Fruit fly (Drosophila melanogaster) whole organism, embryonic: ENCODE results near the gene cype.

Experiments
- Blimp-1 ChIP-seq: fragments of 200-800 bp; sonication (Bioruptor generic); optimal IDR thresholded peaks from 3 replicates; lab custom pipeline; 2018; ENCODE audit warnings: missing biosample characterization, missing genetic modification characterization, mild to moderate bottlenecking, moderate library complexity, missing genetic modification reagents
- CG1024 ChIP-seq: fragments of 200-800 bp; sonication (Bioruptor generic); IDR thresholded peaks from 2 replicates; pipeline ENCODE4 v1.3.6; 2022; ENCODE audit warnings: missing biosample characterization, missing genetic modification characterization
- CG10979 ChIP-seq: fragments of 200-800 bp; sonication (Bioruptor generic); optimal IDR thresholded peaks from 2 replicates; lab custom pipeline; 2018; ENCODE audit warnings: missing biosample characterization, mild to moderate bottlenecking, missing genetic modification characterization, moderate library complexity
- CG11085 ChIP-seq: fragments of 200-800 bp; sonication (Bioruptor generic); IDR thresholded peaks from 2 replicates; pipeline ENCODE4 v1.3.6; 2022; ENCODE audit warnings: missing biosample characterization, missing genetic modification characterization
- CG11504 ChIP-seq: fragments of 200-800 bp; sonication (Bioruptor generic); optimal IDR thresholded peaks from 3 replicates; lab custom pipeline; 2019; ENCODE audit warnings: missing biosample characterization, mild to moderate bottlenecking, missing genetic modification characterization, moderate library complexity
- CG12391 ChIP-seq: fragments of 200-800 bp; sonication (Bioruptor generic); optimal IDR thresholded peaks from 3 replicates; lab custom pipeline; 2018; ENCODE audit warnings: missing biosample characterization, mild to moderate bottlenecking, missing genetic modification characterization, moderate library complexity
- CG14667 ChIP-seq: fragments of 200-800 bp; sonication (Bioruptor generic); IDR thresholded peaks from 2 replicates; pipeline ENCODE4 v1.3.6; 2022; ENCODE audit warnings: missing biosample characterization, missing genetic modification characterization
- CG14710 ChIP-seq: fragments of 200-800 bp; sonication (Bioruptor generic); optimal IDR thresholded peaks from 3 replicates; lab custom pipeline; 2019; ENCODE audit warnings: missing biosample characterization, mild to moderate bottlenecking, missing genetic modification characterization, moderate library complexity
- CG17361 ChIP-seq: fragments of 200-800 bp; sonication (Bioruptor generic); IDR thresholded peaks from 3 replicates; pipeline ENCODE4 v1.3.6; 2022; ENCODE audit warnings: missing biosample characterization, missing genetic modification characterization
- CG17829 ChIP-seq: fragments of 200-800 bp; optimal IDR thresholded peaks from 2 replicates; lab custom pipeline; 2019; ENCODE audit warnings: missing biosample characterization, mild to moderate bottlenecking, missing genetic modification characterization, moderate library complexity
- CG18262 ChIP-seq: fragments of 200-800 bp; optimal IDR thresholded peaks from 3 replicates; lab custom pipeline; 2019; ENCODE audit warnings: missing biosample characterization, mild to moderate bottlenecking, missing genetic modification characterization, moderate library complexity
- CG2712 ChIP-seq: fragments of 200-800 bp; optimal IDR thresholded peaks from 3 replicates; lab custom pipeline; 2019; ENCODE audit warnings: missing biosample characterization, mild to moderate bottlenecking, missing genetic modification characterization, moderate library complexity
- CG32532 ChIP-seq: fragments of 200-800 bp; sonication (Bioruptor generic); IDR thresholded peaks from 2 replicates; pipeline ENCODE4 v1.3.6; 2022; ENCODE audit warnings: missing biosample characterization, missing genetic modification characterization
- CG33557 ChIP-seq: fragments of 200-800 bp; sonication (Bioruptor generic); optimal IDR thresholded peaks from 2 replicates; lab custom pipeline; 2019; ENCODE audit warnings: missing biosample characterization, mild to moderate bottlenecking, missing genetic modification characterization, moderate library complexity
- CG34422 ChIP-seq: fragments of 200-800 bp; sonication (Bioruptor generic); IDR thresholded peaks from 3 replicates; pipeline ENCODE4 v1.3.6; 2022; ENCODE audit warnings: missing biosample characterization, missing genetic modification characterization
- CG4424 ChIP-seq: fragments of 200-800 bp; sonication (Bioruptor generic); optimal IDR thresholded peaks from 3 replicates; lab custom pipeline; 2016; ENCODE audit warnings: missing biosample characterization, missing genetic modification characterization
- CG7372 ChIP-seq: fragments of 200-800 bp; sonication (Bioruptor generic); IDR thresholded peaks from 2 replicates; pipeline ENCODE4 v1.3.6; 2022; ENCODE audit warnings: missing biosample characterization, missing genetic modification characterization
- CG7963 ChIP-seq: fragments of 200-800 bp; sonication (Bioruptor generic); IDR thresholded peaks from 3 replicates; pipeline ENCODE4 v1.3.6; 2022; ENCODE audit warnings: missing biosample characterization, missing genetic modification characterization; ENCODE audit not compliant: partially characterized antibody
- CG9609 ChIP-seq: fragments of 200-800 bp; sonication (Bioruptor generic); optimal IDR thresholded peaks from 3 replicates; lab custom pipeline; 2016; ENCODE audit warnings: missing biosample characterization, missing genetic modification characterization
- CTCF ChIP-seq: fragments of 200-800 bp; sonication (Bioruptor generic); optimal IDR thresholded peaks from 2 replicates; lab custom pipeline; 2017; ENCODE audit warnings: missing biosample characterization, mild to moderate bottlenecking, missing genetic modification characterization, moderate library complexity
- CoRest ChIP-seq: fragments of 200-800 bp; sonication (Bioruptor generic); optimal IDR thresholded peaks from 3 replicates; lab custom pipeline; 2018; ENCODE audit warnings: missing biosample characterization, mild to moderate bottlenecking, missing genetic modification characterization, moderate library complexity
- Dip2 ChIP-seq: fragments of 200-800 bp; sonication (Bioruptor generic); IDR thresholded peaks from 2 replicates; pipeline ENCODE4 v1.3.6; 2022; ENCODE audit warnings: missing biosample characterization, missing genetic modification characterization
- Dp ChIP-seq: fragments of 200-800 bp; sonication (Bioruptor generic); optimal IDR thresholded peaks from 2 replicates; lab custom pipeline; 2018; ENCODE audit warnings: missing biosample characterization, mild to moderate bottlenecking, missing genetic modification characterization, moderate library complexity
- H15 ChIP-seq: fragments of 200-800 bp; sonication (Bioruptor generic); IDR thresholded peaks from 3 replicates; pipeline ENCODE4 v1.3.6; 2022; ENCODE audit warnings: missing biosample characterization, missing genetic modification characterization
- HLH3B ChIP-seq: fragments of 200-800 bp; sonication (Bioruptor generic); IDR thresholded peaks from 2 replicates; pipeline ENCODE4 v1.3.6; 2022; ENCODE audit warnings: missing biosample characterization, missing genetic modification characterization
- Hr3 ChIP-seq: fragments of 200-800 bp; sonication (Bioruptor generic); optimal IDR thresholded peaks from 3 replicates; lab custom pipeline; 2016; ENCODE audit warnings: missing biosample characterization, missing genetic modification characterization
- Max ChIP-seq: fragments of 200-800 bp; sonication (Bioruptor generic); optimal IDR thresholded peaks from 2 replicates; lab custom pipeline; 2016; ENCODE audit warnings: missing biosample characterization, mild to moderate bottlenecking, missing genetic modification characterization
- Myb ChIP-seq: fragments of 200-800 bp; sonication (Bioruptor generic); optimal IDR thresholded peaks from 2 replicates; lab custom pipeline; 2016; ENCODE audit warnings: missing biosample characterization, missing genetic modification characterization
- NC2α ChIP-seq: fragments of 200-800 bp; sonication (Bioruptor generic); optimal IDR thresholded peaks from 2 replicates; lab custom pipeline; 2016; ENCODE audit warnings: missing biosample characterization, missing genetic modification characterization
- Rfx ChIP-seq: fragments of 200-800 bp; sonication (Bioruptor generic); IDR thresholded peaks from 2 replicates; pipeline ENCODE4 v1.3.6; 2022; ENCODE audit warnings: missing biosample characterization, missing genetic modification characterization
- Sox100B ChIP-seq: fragments of 200-800 bp; sonication (Bioruptor generic); optimal IDR thresholded peaks from 3 replicates; lab custom pipeline; 2018; ENCODE audit warnings: missing biosample characterization, mild to moderate bottlenecking, missing genetic modification characterization
- Sry-β ChIP-seq: fragments of 200-800 bp; sonication (Bioruptor generic); optimal IDR thresholded peaks from 2 replicates; lab custom pipeline; 2018; ENCODE audit warnings: missing biosample characterization, mild to moderate bottlenecking, missing genetic modification characterization, moderate library complexity
- Usf ChIP-seq: fragments of 200-800 bp; sonication (Bioruptor generic); optimal IDR thresholded peaks from 2 replicates; lab custom pipeline; 2017; ENCODE audit warnings: missing genotype, missing biosample characterization, missing genetic modification characterization
- Xrp1 ChIP-seq: fragments of 200-800 bp; sonication (Bioruptor generic); IDR thresholded peaks from 2 replicates; pipeline ENCODE4 v1.3.6; 2022; ENCODE audit warnings: missing biosample characterization, missing genetic modification characterization
- ab ChIP-seq: fragments of 200-800 bp; sonication (Bioruptor generic); optimal IDR thresholded peaks from 2 replicates; lab custom pipeline; 2016; ENCODE audit warnings: missing biosample characterization, missing genetic modification characterization
- chif ChIP-seq, 2 experiments: fragments of 200-800 bp; sonication (Bioruptor generic); optimal IDR thresholded peaks; 3 replicates each; lab custom pipeline; 2016; ENCODE audit warnings: missing biosample characterization in 2 of 2, missing genetic modification characterization in 2 of 2
- dmrt11E ChIP-seq: fragments of 200-800 bp; sonication (Bioruptor generic); optimal IDR thresholded peaks from 3 replicates; lab custom pipeline; 2018; ENCODE audit warnings: missing biosample characterization, mild to moderate bottlenecking, missing genetic modification characterization, moderate library complexity
- dmrt99B ChIP-seq: fragments of 200-800 bp; sonication (Bioruptor generic); optimal IDR thresholded peaks from 2 replicates; lab custom pipeline; 2018; ENCODE audit warnings: missing biosample characterization, mild to moderate bottlenecking, missing genetic modification characterization, moderate library complexity
- fd3F ChIP-seq: fragments of 200-800 bp; sonication (Bioruptor generic); optimal IDR thresholded peaks from 2 replicates; lab custom pipeline; 2018; ENCODE audit warnings: missing biosample characterization, mild to moderate bottlenecking, missing genetic modification characterization, moderate library complexity
- grau ChIP-seq: fragments of 200-800 bp; optimal IDR thresholded peaks from 3 replicates; lab custom pipeline; 2019; ENCODE audit warnings: missing biosample characterization, mild to moderate bottlenecking, missing genetic modification characterization, moderate library complexity
- hkb ChIP-seq, 2 experiments: fragments of 200-800 bp in 1 of 2; fragments of >200 bp in 1 of 2; sonication (Bioruptor generic) in 1 of 2; IDR thresholded peaks in 1 of 2; optimal IDR thresholded peaks in 1 of 2; 2 replicates each; pipeline versions ENCODE4 v1.3.6 to Lab custom; 2017 to 2022; ENCODE audit warnings: missing biosample characterization in 1 of 2, missing genetic modification characterization in 1 of 2
- insv ChIP-seq, 2 experiments: fragments of 200-800 bp; sonication (Bioruptor generic); optimal IDR thresholded peaks; 3 replicates each; lab custom pipeline; 2016 to 2018; ENCODE audit warnings: missing biosample characterization in 2 of 2, missing genetic modification characterization in 2 of 2
- lilli ChIP-seq: fragments of 200-800 bp; sonication (Bioruptor generic); optimal IDR thresholded peaks from 3 replicates; lab custom pipeline; 2016; ENCODE audit warnings: missing biosample characterization, missing genetic modification characterization
- lola ChIP-seq, 3 experiments: fragments of >200 bp in 2 of 3; fragments of 200-800 bp in 1 of 3; sonication (Bioruptor generic) in 1 of 3; optimal IDR thresholded peaks; 2 replicates each; lab custom pipeline; 2017 to 2019; ENCODE audit warnings: missing biosample characterization in 3 of 3, missing genetic modification characterization in 3 of 3, mild to moderate bottlenecking in 1 of 3, moderate library complexity in 1 of 3
- p53 ChIP-seq: fragments of 200-800 bp; sonication (Bioruptor generic); optimal IDR thresholded peaks from 2 replicates; lab custom pipeline; 2016; ENCODE audit warnings: missing biosample characterization, missing genetic modification characterization
- pita ChIP-seq: fragments of 200-800 bp; sonication (Bioruptor generic); optimal IDR thresholded peaks from 2 replicates; lab custom pipeline; 2017; ENCODE audit warnings: missing biosample characterization, mild to moderate bottlenecking, missing genetic modification characterization
- stwl ChIP-seq: fragments of 200-800 bp; sonication (Bioruptor generic); optimal IDR thresholded peaks from 3 replicates; lab custom pipeline; 2018; ENCODE audit warnings: missing biosample characterization, mild to moderate bottlenecking, missing genetic modification characterization, moderate library complexity
- tll ChIP-seq, 2 experiments: fragments of 200-800 bp in 1 of 2; fragments of >200 bp in 1 of 2; sonication (Bioruptor generic) in 1 of 2; optimal IDR thresholded peaks; 2 replicates each; lab custom pipeline; 2017 to 2019; ENCODE audit warnings: missing biosample characterization in 2 of 2, missing genetic modification characterization in 2 of 2, mild to moderate bottlenecking in 1 of 2, moderate library complexity in 1 of 2
- trem ChIP-seq: fragments of 200-800 bp; optimal IDR thresholded peaks from 3 replicates; lab custom pipeline; 2019; ENCODE audit warnings: missing biosample characterization, mild to moderate bottlenecking, missing genetic modification characterization, moderate library complexity
- vvl ChIP-seq: fragments of 200-800 bp; sonication (Bioruptor generic); IDR thresholded peaks from 2 replicates; pipeline ENCODE4 v1.3.6; 2022; ENCODE audit warnings: missing biosample characterization, missing genetic modification characterization

cype gene

dm6 chr2L:5365841-5366240, 38.8 kb downstream of the cype start:
- peak; percentile 53 for TF ChIP-seq trem (tag; lab: Kevin White, UChicago)
- TF ChIP-seq insv (GFP tag; optimal IDR thresholded peaks at IDR 0.05; lab: Kevin White, UChicago): peak in 1 of 2 experiments; percentile 54
- TF ChIP-seq CG7372 (GFP tag; lab: Robert Waterston, UW): no peak
- no peak for TF ChIP-seq Usf (GFP tag; lab: Kevin White, UChicago)
- peak; percentile 51 for TF ChIP-seq CG18262 (tag; lab: Kevin White, UChicago)
- 0 out of 2 replicates have a peak, but pooled peaks have one; percentile 14 for TF ChIP-seq CG11085 (GFP tag; lab: Robert Waterston, UW)
- TF ChIP-seq CG34422: no peak
- TF ChIP-seq chif (GFP tag; optimal IDR thresholded peaks at IDR 0.05; lab: Kevin White, UChicago): peak in 1 of 2 experiments; percentile 0
- peak; percentile 18 for TF ChIP-seq CG10979 (tag; lab: Kevin White, UChicago)
- peak; percentile 26 for TF ChIP-seq stwl (tag; lab: Kevin White, UChicago)
- peak; percentile 0 for TF ChIP-seq CG4424 (GFP tag; lab: Kevin White, UChicago)
- peak; percentile 49 for TF ChIP-seq CoRest (tag; lab: Kevin White, UChicago)
- 0 out of 2 replicates have a peak, but pooled peaks have one; percentile 11 for TF ChIP-seq vvl (GFP tag; lab: Robert Waterston, UW)
- peak; percentile 17 for TF ChIP-seq Blimp-1 (GFP tag; lab: Kevin White, UChicago)
- TF ChIP-seq fd3F (GFP tag; lab: Kevin White, UChicago): peak; percentile 1
- no peak for TF ChIP-seq tll (GFP tag; optimal IDR thresholded peaks at IDR 0.05; lab: Kevin White, UChicago)
- no peak for TF ChIP-seq CG7963 (GFP tag; lab: Robert Waterston, UW)
- no peak for TF ChIP-seq p53
- peak; percentile 48 for TF ChIP-seq CG2712 (tag; lab: Kevin White, UChicago)
- no peak for TF ChIP-seq CG9609 (GFP tag; lab: Kevin White, UChicago)
- peak; percentile 31 for TF ChIP-seq grau (tag; lab: Kevin White, UChicago)
- peak; percentile 44 for TF ChIP-seq CG12391
- peak in 1 of 3 experiments; percentile 7 for TF ChIP-seq lola (GFP tag; optimal IDR thresholded peaks at IDR 0.05; lab: Kevin White, UChicago)
- TF ChIP-seq CG14667: no peak
- peak; percentile 5 for TF ChIP-seq CG33557 (GFP tag; lab: Kevin White, UChicago)
- peak; percentile 32 for TF ChIP-seq Hr3 (GFP tag; lab: Kevin White, UChicago)
- TF ChIP-seq Max: peak; percentile 5
- no peak for TF ChIP-seq CG1024 (GFP tag; lab: Robert Waterston, UW)
- TF ChIP-seq Sox100B (GFP tag; lab: Kevin White, UChicago): peak; percentile 26
- TF ChIP-seq CG11504 (tag; lab: Kevin White, UChicago): peak; percentile 58
- TF ChIP-seq Myb: peak; percentile 35
- TF ChIP-seq dmrt11E (tag; lab: Kevin White, UChicago): peak; percentile 35
- TF ChIP-seq HLH3B: 0 out of 2 replicates have a peak, but pooled peaks have one; percentile 9
- TF ChIP-seq dmrt99B: peak; percentile 26
- peak; percentile 48 for TF ChIP-seq pita (GFP tag; lab: Kevin White, UChicago)
- TF ChIP-seq CTCF (GFP tag; lab: Kevin White, UChicago): peak; percentile 97
- TF ChIP-seq H15 (GFP tag; lab: Robert Waterston, UW): peak; percentile 24; the same call in 1 of the 3 replicates
- TF ChIP-seq CG17829 (tag; lab: Kevin White, UChicago): peak; percentile 64
- TF ChIP-seq ab: no peak
- peak; percentile 53 for TF ChIP-seq CG14710
- TF ChIP-seq hkb (optimal IDR thresholded peaks at IDR 0.05; lab: Kevin White, UChicago): no peak
- no peak for TF ChIP-seq hkb (GFP tag; IDR thresholded peaks at IDR 0.05; lab: Robert Waterston, UW)
- peak; percentile 32; the same call in 1 of the 2 replicates for TF ChIP-seq Rfx (GFP tag; lab: Robert Waterston, UW)
- peak; percentile 78 for TF ChIP-seq Dip2 (GFP tag; lab: Robert Waterston, UW)
- TF ChIP-seq lilli: peak; percentile 11
- TF ChIP-seq CG32532: peak; percentile 67; the same call in 1 of the 2 replicates
- no peak for TF ChIP-seq Xrp1
- TF ChIP-seq Dp (GFP tag; lab: Kevin White, UChicago): peak; percentile 2
- peak; percentile 58; the same call in 2 of the 3 replicates for TF ChIP-seq CG17361 (GFP tag; lab: Robert Waterston, UW)
- TF ChIP-seq Sry-β: no peak
- no peak for TF ChIP-seq NC2α (GFP tag; lab: Kevin White, UChicago)
